Worm (Caenorhabditis elegans) whole organism, young adult: Measurements from ENCODE around the gene F21A3.11.

Experiments
- F39B2.1 ChIP-seq: fragments of 200-800 bp; sonication (Bioruptor generic); IDR thresholded peaks from 2 replicates; pipeline ENCODE4 v1.3.6; 2022; ENCODE audit warnings: missing genetic modification reagents, missing genetic modification characterization, missing compliant biosample characterization
- akir-1 ChIP-seq: fragments of 200-800 bp; sonication (Bioruptor generic); optimal IDR thresholded peaks from 2 replicates; lab custom pipeline; 2018; ENCODE audit warnings: mild to moderate bottlenecking, missing genetic modification characterization, moderate library complexity, missing compliant biosample characterization
- aptf-2 ChIP-seq: fragments of 200-800 bp; sonication (Bioruptor generic); conservative IDR thresholded peaks from 2 replicates; pipeline ENCODE4 v1.3.6; 2022; ENCODE audit warnings: missing genetic modification reagents, missing genetic modification characterization, missing compliant biosample characterization
- attf-6 ChIP-seq: fragments of 200-800 bp; sonication (Bioruptor generic); IDR thresholded peaks from 2 replicates; pipeline ENCODE4 v1.3.6; 2022; ENCODE audit warnings: missing genetic modification reagents, missing genetic modification characterization, missing compliant biosample characterization
- mel-28 ChIP-seq: sonication (generic microtip); optimal IDR thresholded peaks from 2 replicates; lab custom pipeline; 2016; ENCODE audit warnings: borderline replicate concordance, mild to moderate bottlenecking, missing genetic modification characterization, missing compliant biosample characterization
- nhr-179 ChIP-seq: sonication (generic microtip); optimal IDR thresholded peaks from 2 replicates; lab custom pipeline; 2016; ENCODE audit warnings: mild to moderate bottlenecking, missing genetic modification characterization, missing compliant biosample characterization
- pha-4 ChIP-seq: fragments of 150-350 bp; sonication (generic microtip); optimal IDR thresholded peaks from 2 replicates; lab custom pipeline; 2014; ENCODE audit warnings: missing biosample characterization, missing genetic modification reagents, missing genetic modification characterization
- rpc-1 ChIP-seq, 2 experiments: fragments of 150-350 bp in 1 of 2; sonication (generic microtip) in 1 of 2; optimal IDR thresholded peaks; 2 replicates each; lab custom pipeline; 2014 to 2018; ENCODE audit warnings: missing biosample characterization in 1 of 2, missing genetic modification characterization in 1 of 2, missing genetic modification reagents in 1 of 2, missing genotype in 1 of 2
- unc-62 ChIP-seq: fragments of 150-350 bp; optimal IDR thresholded peaks from 2 replicates; lab custom pipeline; 2014; ENCODE audit warnings: missing biosample characterization, missing genetic modification reagents, missing genetic modification characterization

DNA sequence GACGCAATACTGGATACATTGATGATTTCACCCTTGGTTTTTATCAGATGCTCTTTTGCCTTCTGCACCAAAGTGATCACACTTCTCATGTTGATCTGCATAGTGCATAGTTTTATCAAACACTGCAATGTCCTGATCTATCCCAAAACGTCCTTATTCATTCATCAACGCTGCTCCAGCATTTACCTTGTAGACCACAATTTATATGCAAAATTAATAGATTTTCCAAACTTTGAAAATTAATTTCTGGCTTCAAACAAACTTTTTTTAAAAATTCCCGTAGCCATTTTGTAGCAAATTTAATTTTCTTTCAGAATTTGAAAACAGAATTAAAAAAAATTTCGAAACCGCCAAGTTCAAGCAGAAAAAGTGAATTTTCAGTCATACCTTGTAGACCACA is 48.5 kb downstream of the F21A3.11 start, which contains the start of gene C06B8.3:
- TF ChIP-seq aptf-2 (no peak), akir-1 (GFP tag; lab: Kevin White, UChicago) (no peak), attf-6 (GFP tag; lab: Robert Waterston, UW) (no peak), mel-28 (tag; lab: Kevin White, UChicago) (no peak), pha-4 (tag; lab: Kevin White, UChicago) (no peak), unc-62 (GFP tag; lab: Kevin White, UChicago) (no peak), rpc-1 (optimal IDR thresholded peaks at IDR 0.05; lab: Kevin White, UChicago) (no peak), rpc-1 (tag; optimal IDR thresholded peaks at IDR 0.05; lab: Kevin White, UChicago) (no peak), nhr-179 (tag; lab: Kevin White, UChicago) (no peak), F39B2.1 (GFP tag; lab: Robert Waterston, UW) (no peak)
